Fruit fly (Drosophila melanogaster) whole organism, prepupa: ENCODE data around the gene CG15812.

ENCODE experiments used
- Blimp-1 ChIP-seq: fragments of 200-800 bp; sonication (Bioruptor generic); optimal IDR thresholded peaks from 3 replicates; lab custom pipeline; 2017; ENCODE audit warnings: missing biosample characterization, missing genetic modification characterization, mild to moderate bottlenecking, moderate library complexity, missing genetic modification reagents
- CG10631 ChIP-seq: fragments of 200-800 bp; sonication (Bioruptor generic); optimal IDR thresholded peaks from 2 replicates; lab custom pipeline; 2016; ENCODE audit warnings: missing biosample characterization, missing genetic modification characterization
- CG10669 ChIP-seq: fragments of 200-800 bp; sonication (Bioruptor generic); optimal IDR thresholded peaks from 3 replicates; lab custom pipeline; 2018; ENCODE audit warnings: missing biosample characterization, mild to moderate bottlenecking, missing genetic modification characterization, moderate library complexity
- CG11294 ChIP-seq: fragments of 200-800 bp; sonication (Bioruptor generic); IDR thresholded peaks from 2 replicates; pipeline ENCODE4 v1.3.6; 2022; ENCODE audit warnings: missing biosample characterization, missing genetic modification characterization
- CG11762 ChIP-seq: fragments of 200-800 bp; sonication (Bioruptor generic); optimal IDR thresholded peaks from 3 replicates; lab custom pipeline; 2016; ENCODE audit warnings: missing biosample characterization, missing genetic modification characterization; ENCODE audit not compliant: insufficient read depth
- CG11902 ChIP-seq: fragments of 200-800 bp; sonication (Bioruptor generic); optimal IDR thresholded peaks from 3 replicates; lab custom pipeline; 2016; ENCODE audit warnings: missing biosample characterization, missing genetic modification characterization
- CG15336 ChIP-seq: fragments of 200-800 bp; sonication (Bioruptor generic); IDR thresholded peaks from 2 replicates; pipeline ENCODE4 v1.3.6; 2022; ENCODE audit warnings: missing biosample characterization, missing genetic modification characterization
- CG1621 ChIP-seq: fragments of 200-800 bp; sonication (Bioruptor generic); optimal IDR thresholded peaks from 3 replicates; lab custom pipeline; 2018; ENCODE audit warnings: missing biosample characterization, mild to moderate bottlenecking, missing genetic modification characterization
- CG16779 ChIP-seq: fragments of 200-800 bp; sonication (Bioruptor generic); optimal IDR thresholded peaks from 3 replicates; lab custom pipeline; 2017; ENCODE audit warnings: missing biosample characterization, mild to moderate bottlenecking, missing genetic modification characterization
- CG32006 ChIP-seq: fragments of 200-800 bp; sonication (Bioruptor generic); optimal IDR thresholded peaks from 3 replicates; lab custom pipeline; 2017; ENCODE audit warnings: missing biosample characterization, mild to moderate bottlenecking, missing genetic modification characterization
- CG34406 ChIP-seq: fragments of 200-800 bp; sonication (Bioruptor generic); optimal IDR thresholded peaks from 3 replicates; lab custom pipeline; 2016; ENCODE audit warnings: missing biosample characterization, missing genetic modification characterization
- CG3919 ChIP-seq: fragments of 200-800 bp; sonication (Bioruptor generic); optimal IDR thresholded peaks from 3 replicates; lab custom pipeline; 2016; ENCODE audit warnings: missing biosample characterization, missing genetic modification characterization
- CG4318 ChIP-seq: fragments of 200-800 bp; sonication (Bioruptor generic); optimal IDR thresholded peaks from 3 replicates; lab custom pipeline; 2017; ENCODE audit warnings: missing biosample characterization, mild to moderate bottlenecking, missing genetic modification characterization
- CG6163 ChIP-seq: fragments of 200-800 bp; sonication (Bioruptor generic); IDR thresholded peaks from 3 replicates; pipeline ENCODE4 v1.3.6; 2022; ENCODE audit warnings: missing biosample characterization, missing genetic modification characterization
- CG6276 ChIP-seq: fragments of 200-800 bp; sonication (Bioruptor generic); optimal IDR thresholded peaks from 2 replicates; lab custom pipeline; 2017; ENCODE audit warnings: missing biosample characterization, mild to moderate bottlenecking, missing genetic modification characterization
- CG6792 ChIP-seq: fragments of 200-800 bp; sonication (Bioruptor generic); optimal IDR thresholded peaks from 3 replicates; lab custom pipeline; 2016; ENCODE audit warnings: missing biosample characterization, missing genetic modification characterization
- CG6808 ChIP-seq: fragments of 200-800 bp; sonication (Bioruptor generic); optimal IDR thresholded peaks from 3 replicates; lab custom pipeline; 2017; ENCODE audit warnings: missing biosample characterization, missing genetic modification characterization, mild to moderate bottlenecking, moderate library complexity, missing genetic modification reagents
- CG6854 ChIP-seq: fragments of 200-800 bp; sonication (Bioruptor generic); optimal IDR thresholded peaks from 2 replicates; lab custom pipeline; 2017; ENCODE audit warnings: missing biosample characterization, mild to moderate bottlenecking, missing genetic modification characterization
- CG8119 ChIP-seq: fragments of 200-800 bp; sonication (Bioruptor generic); IDR thresholded peaks from 3 replicates; pipeline ENCODE4 v1.3.6; 2022; ENCODE audit warnings: missing biosample characterization, missing genetic modification characterization
- CG8319 ChIP-seq: fragments of 200-800 bp; sonication (Bioruptor generic); optimal IDR thresholded peaks from 3 replicates; lab custom pipeline; 2016; ENCODE audit warnings: missing biosample characterization, missing genetic modification characterization
- CG8632 ChIP-seq: fragments of 200-800 bp; sonication (Bioruptor generic); optimal IDR thresholded peaks from 3 replicates; lab custom pipeline; 2016; ENCODE audit warnings: missing biosample characterization, missing genetic modification characterization
- CG9139 ChIP-seq: fragments of 200-800 bp; sonication (Bioruptor generic); optimal IDR thresholded peaks from 3 replicates; lab custom pipeline; 2017; ENCODE audit warnings: missing biosample characterization, mild to moderate bottlenecking, missing genetic modification characterization
- Eip75B ChIP-seq: fragments of 200-800 bp; sonication (Bioruptor generic); optimal IDR thresholded peaks from 3 replicates; lab custom pipeline; 2016; ENCODE audit warnings: missing biosample characterization, missing genetic modification characterization
- Eip78C ChIP-seq: fragments of 200-800 bp; sonication (Bioruptor generic); peaks from one replicate; lab custom pipeline; 2016; ENCODE audit warnings: missing biosample characterization, missing genetic modification characterization
- Ets21C ChIP-seq: fragments of 200-800 bp; sonication (Bioruptor generic); optimal IDR thresholded peaks from 3 replicates; lab custom pipeline; 2016; ENCODE audit warnings: missing biosample characterization, missing genetic modification characterization
- Ets96B ChIP-seq: fragments of 200-800 bp; optimal IDR thresholded peaks from 2 replicates; lab custom pipeline; 2019; ENCODE audit warnings: missing biosample characterization, mild to moderate bottlenecking, missing genetic modification characterization, moderate library complexity
- Gug ChIP-seq: fragments of 200-800 bp; sonication (Bioruptor generic); IDR thresholded peaks from 2 replicates; pipeline ENCODE4 v1.3.6; 2022; ENCODE audit warnings: missing biosample characterization, missing genetic modification characterization
- Hr38 ChIP-seq: sonication (Bioruptor generic); optimal IDR thresholded peaks from 2 replicates; lab custom pipeline; 2016; ENCODE audit warnings: missing biosample characterization, missing genetic modification characterization
- Hr39 ChIP-seq: fragments of 200-800 bp; sonication (Bioruptor generic); optimal IDR thresholded peaks from 2 replicates; lab custom pipeline; 2016; ENCODE audit warnings: missing biosample characterization, missing genetic modification characterization
- Lpt ChIP-seq: fragments of 200-800 bp; sonication (Bioruptor generic); optimal IDR thresholded peaks from 3 replicates; lab custom pipeline; 2016; ENCODE audit warnings: missing biosample characterization, missing genetic modification characterization
- OdsH ChIP-seq: fragments of 200-800 bp; sonication (Bioruptor generic); optimal IDR thresholded peaks from 3 replicates; lab custom pipeline; 2016; ENCODE audit warnings: missing biosample characterization, missing genetic modification characterization
- Smox ChIP-seq: fragments of 200-800 bp; sonication (Bioruptor generic); optimal IDR thresholded peaks from 3 replicates; lab custom pipeline; 2016; ENCODE audit warnings: missing biosample characterization, missing genetic modification characterization
- Sox14 ChIP-seq: fragments of 200-800 bp; sonication (Bioruptor generic); optimal IDR thresholded peaks from 3 replicates; lab custom pipeline; 2016; ENCODE audit warnings: missing biosample characterization, missing genetic modification characterization
- acj6 ChIP-seq: fragments of 200-800 bp; sonication (Bioruptor generic); optimal IDR thresholded peaks from 3 replicates; lab custom pipeline; 2016; ENCODE audit warnings: missing biosample characterization, missing genetic modification characterization
- cyc ChIP-seq: fragments of 200-800 bp; sonication (Bioruptor generic); optimal IDR thresholded peaks from 3 replicates; lab custom pipeline; 2016; ENCODE audit warnings: missing biosample characterization, missing genetic modification characterization
- dac ChIP-seq: fragments of 200-800 bp; sonication (Bioruptor generic); optimal IDR thresholded peaks from 2 replicates; lab custom pipeline; 2017; ENCODE audit warnings: missing biosample characterization, mild to moderate bottlenecking, missing genetic modification characterization
- dsx ChIP-seq: fragments of 200-800 bp; optimal IDR thresholded peaks from 3 replicates; lab custom pipeline; 2019; ENCODE audit warnings: missing biosample characterization, mild to moderate bottlenecking, missing genetic modification characterization, moderate library complexity; ENCODE audit not compliant: poor library complexity, severe bottlenecking
- eg ChIP-seq: fragments of 200-800 bp; sonication (Bioruptor generic); IDR thresholded peaks from 3 replicates; pipeline ENCODE4 v1.3.6; 2022; ENCODE audit warnings: missing biosample characterization, missing genetic modification characterization
- esn ChIP-seq: fragments of 200-800 bp; sonication (Bioruptor generic); optimal IDR thresholded peaks from 2 replicates; lab custom pipeline; 2016; ENCODE audit warnings: missing biosample characterization, mild to moderate bottlenecking, missing genetic modification characterization, moderate library complexity
- fd59A ChIP-seq: fragments of 200-800 bp; sonication (Bioruptor generic); optimal IDR thresholded peaks from 2 replicates; lab custom pipeline; 2017; ENCODE audit warnings: missing biosample characterization, mild to moderate bottlenecking, missing genetic modification characterization, missing genetic modification reagents
- fkh ChIP-seq: fragments of 200-800 bp; sonication (Bioruptor generic); optimal IDR thresholded peaks from 3 replicates; lab custom pipeline; 2017; ENCODE audit warnings: missing biosample characterization, mild to moderate bottlenecking, missing genetic modification characterization, moderate library complexity
- lz ChIP-seq: fragments of 200-800 bp; sonication (Bioruptor generic); optimal IDR thresholded peaks from 3 replicates; lab custom pipeline; 2016; ENCODE audit warnings: missing biosample characterization, missing genetic modification characterization
- net ChIP-seq: fragments of 200-800 bp; sonication (Bioruptor generic); optimal IDR thresholded peaks from 3 replicates; lab custom pipeline; 2016; ENCODE audit warnings: missing biosample characterization, missing genetic modification characterization
- pdm3 ChIP-seq: fragments of 200-800 bp; sonication (Bioruptor generic); optimal IDR thresholded peaks from 3 replicates; lab custom pipeline; 2016; ENCODE audit warnings: missing biosample characterization, missing genetic modification characterization
- salr ChIP-seq, 2 experiments: fragments of 200-800 bp; sonication (Bioruptor generic); optimal IDR thresholded peaks; 3 replicates each; lab custom pipeline; 2016 to 2018; ENCODE audit warnings: missing biosample characterization in 2 of 2, missing genetic modification characterization in 2 of 2, mild to moderate bottlenecking in 1 of 2
- spab ChIP-seq: fragments of 200-800 bp; sonication (Bioruptor generic); optimal IDR thresholded peaks from 2 replicates; lab custom pipeline; 2017; ENCODE audit warnings: missing biosample characterization, mild to moderate bottlenecking, missing genetic modification characterization, missing genetic modification reagents
- svp ChIP-seq: fragments of 200-800 bp; sonication (Bioruptor generic); peaks from one replicate; lab custom pipeline; 2016; ENCODE audit warnings: missing biosample characterization, missing genetic modification characterization
- topi ChIP-seq: fragments of 200-800 bp; sonication (Bioruptor generic); optimal IDR thresholded peaks from 3 replicates; lab custom pipeline; 2016; ENCODE audit warnings: missing biosample characterization, missing genetic modification characterization
- vri ChIP-seq: fragments of 200-800 bp; sonication (Bioruptor generic); optimal IDR thresholded peaks from 3 replicates; lab custom pipeline; 2016; ENCODE audit warnings: missing biosample characterization, mild to moderate bottlenecking, missing genetic modification characterization

The CG15812 gene

dm6 chr3L:3192333-3192894 lies 32.6 kb downstream of the CG15812 start, which contains the start of gene CG14965:
TSS of gene CG14965 (minus strand) at chr3L:3192491.
- TF ChIP-seq fkh (GFP tag; lab: Kevin White, UChicago) (peak; percentile 85), Hr39 (GFP tag; lab: Kevin White, UChicago) (no peak)

- TF ChIP-seq CG10631 (peak; percentile 77), CG3919 (GFP tag; lab: Kevin White, UChicago) (peak; percentile 96), Ets96B (tag; lab: Kevin White, UChicago) (peak; percentile 68), CG8319 (GFP tag; lab: Kevin White, UChicago) (peak; percentile 89), spab (GFP tag; lab: Kevin White, UChicago) (peak; percentile 79), CG6276 (GFP tag; lab: Kevin White, UChicago) (no peak), svp (GFP tag; lab: Kevin White, UChicago) (no peak), fkh (GFP tag; lab: Kevin White, UChicago) (peak; percentile 82), net (peak; percentile 96), Blimp-1 (GFP tag; lab: Kevin White, UChicago) (peak; percentile 91), CG11294 (GFP tag; lab: Robert Waterston, UW) (peak; percentile 53; the same call in 1 of the 2 replicates), CG6854 (peak; percentile 100), pdm3 (GFP tag; lab: Kevin White, UChicago) (peak; percentile 88), Sox14 (GFP tag; lab: Kevin White, UChicago) (peak; percentile 84), Hr38 (no peak), cyc (GFP tag; lab: Kevin White, UChicago) (peak; percentile 90), dac (peak; percentile 68), OdsH (GFP tag; lab: Kevin White, UChicago) (peak; percentile 84), CG6792 (GFP tag; lab: Kevin White, UChicago) (peak; percentile 90), CG16779 (peak; percentile 98), esn (GFP tag; lab: Kevin White, UChicago) (peak; percentile 97), Eip75B (GFP tag; lab: Kevin White, UChicago) (peak; percentile 95), CG10669 (peak; percentile 90), CG9139 (GFP tag; lab: Kevin White, UChicago) (peak; percentile 98), CG34406 (GFP tag; lab: Kevin White, UChicago) (peak; percentile 93), dsx (GFP tag; lab: Kevin White, UChicago) (peak; percentile 77), CG1621 (tag; lab: Kevin White, UChicago) (peak; percentile 89), lz (GFP tag; lab: Kevin White, UChicago) (peak; percentile 93), Gug (GFP tag; lab: Robert Waterston, UW) (peak; percentile 70), vri (GFP tag; lab: Kevin White, UChicago) (peak; percentile 98), salr (GFP tag; optimal IDR thresholded peaks at IDR 0.05; lab: Kevin White, UChicago) (peak; percentile 3 to 90), CG8119 (GFP tag; lab: Robert Waterston, UW) (peak; percentile 82), topi (GFP tag; lab: Kevin White, UChicago) (peak; percentile 92), CG32006 (GFP tag; lab: Kevin White, UChicago) (peak; percentile 69), CG11902 (GFP tag; lab: Kevin White, UChicago) (peak; percentile 34), eg (GFP tag; lab: Robert Waterston, UW) (peak; percentile 94), CG15336 (GFP tag; lab: Robert Waterston, UW) (peak; percentile 72), Hr39 (GFP tag; lab: Kevin White, UChicago) (peak; percentile 75), acj6 (GFP tag; lab: Kevin White, UChicago) (peak; percentile 85), CG4318 (GFP tag; lab: Kevin White, UChicago) (peak; percentile 34), Lpt (GFP tag; lab: Kevin White, UChicago) (peak; percentile 32), CG6808 (GFP tag; lab: Kevin White, UChicago) (peak; percentile 93), CG11762 (GFP tag; lab: Kevin White, UChicago) (peak; percentile 82), CG6163 (GFP tag; lab: Robert Waterston, UW) (peak; percentile 97), fd59A (GFP tag; lab: Kevin White, UChicago) (peak; percentile 85), Smox (peak; percentile 88), Ets21C (peak; percentile 76), CG8632 (peak; percentile 92), Eip78C (GFP tag; lab: Kevin White, UChicago) (peak; percentile 99)
Measured at dm6 chr3L:3192912-3193311, 33.1 kb downstream of the CG15812 start, which contains the start of gene Hsp83. TSS of gene Hsp83 (plus strand) at chr3L:3192969.
